Fruit fly (Drosophila melanogaster): ENCODE measurements around the gene CG13066.

CG13066 gene

DNA sequence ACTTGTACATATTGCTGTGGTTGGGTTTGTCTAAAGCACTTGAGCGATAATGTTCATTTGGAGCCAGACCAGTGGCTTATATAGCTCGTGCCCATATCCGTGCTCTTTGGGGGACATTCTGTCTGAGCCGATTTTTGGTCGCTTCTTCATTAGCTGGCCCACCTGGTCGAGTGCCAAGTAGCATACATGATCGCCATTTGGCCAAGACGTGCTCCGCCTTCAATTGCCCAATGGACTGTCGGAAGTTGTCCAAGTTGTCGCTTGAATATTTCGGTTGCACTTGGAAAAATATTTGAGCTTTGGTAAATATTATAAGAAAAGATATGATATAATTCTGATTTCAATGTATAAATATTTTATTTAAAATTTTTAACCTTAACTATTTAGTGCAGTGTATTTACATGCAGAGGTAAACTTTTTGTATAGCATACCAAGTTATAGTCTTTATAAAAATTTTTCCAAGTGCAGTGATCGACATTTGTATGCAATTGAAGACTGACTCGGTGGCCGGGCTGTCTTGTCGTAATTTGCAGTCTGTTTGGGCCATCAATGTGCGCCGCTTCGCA lies 12.7 kb downstream of the CG13066 start, which contains the start of gene CG13047 (continued):
- TF ChIP-seq Neu2 (GFP tag; optimal IDR thresholded peaks at IDR 0.05; ENCODE audit: borderline replicate concordance) (no peak), dmrt99B (tag; optimal IDR thresholded peaks at IDR 0.05) (peak; percentile 44), dpn (GFP tag; optimal IDR thresholded peaks at IDR 0.05) (no peak), Hr51 (GFP tag; optimal IDR thresholded peaks at IDR 0.05) (peak in 1 of 2 experiments; percentile 54)

DNA sequence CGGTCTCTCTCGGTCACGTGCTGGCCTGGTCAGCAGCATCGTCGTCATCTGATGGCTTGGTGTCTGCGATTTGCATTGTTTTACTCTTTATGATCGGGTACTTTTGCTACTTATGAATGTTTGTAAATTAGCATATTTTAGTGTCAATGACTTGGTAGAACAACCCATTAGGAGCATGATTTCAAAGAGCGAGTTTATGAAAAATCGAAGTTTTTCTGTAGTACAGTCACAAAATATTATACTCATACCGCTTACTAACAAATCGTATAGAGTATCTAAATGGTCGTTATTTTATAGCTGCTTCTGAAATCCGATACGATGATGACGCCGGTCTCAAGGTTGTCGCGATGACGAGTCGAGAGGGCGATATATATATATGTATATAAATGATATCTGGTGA lies 13.5 kb downstream of the CG13066 start:
- peak; percentile 22 for TF ChIP-seq sd (tag; optimal IDR thresholded peaks at IDR 0.05)
- TF ChIP-seq CG7786 (GFP tag; optimal IDR thresholded peaks at IDR 0.05) = no peak
- no peak for TF ChIP-seq CG10267 (tag; optimal IDR thresholded peaks at IDR 0.05)
- no peak for TF ChIP-seq CG17361 (GFP tag; IDR thresholded peaks at IDR 0.05)
- peak; percentile 54 for TF ChIP-seq CG13424 (tag; optimal IDR thresholded peaks at IDR 0.05)
- no peak for TF ChIP-seq gro (GFP tag; optimal IDR thresholded peaks at IDR 0.05)
- TF ChIP-seq kay (GFP tag; optimal IDR thresholded peaks at IDR 0.05) = no peak
- TF ChIP-seq CG1647 (GFP tag; optimal IDR thresholded peaks at IDR 0.05) = no peak
- TF ChIP-seq dimm (GFP tag; IDR thresholded peaks at IDR 0.05) = no peak
- TF ChIP-seq unpg (GFP tag; optimal IDR thresholded peaks at IDR 0.05) = peak; percentile 52
- TF ChIP-seq CG1603 (tag; optimal IDR thresholded peaks at IDR 0.05) = no peak
- no peak for TF ChIP-seq vnd (GFP tag; IDR thresholded peaks at IDR 0.05; ENCODE audit: partially characterized antibody)
- no peak for TF ChIP-seq h (optimal IDR thresholded peaks at IDR 0.05)
- TF ChIP-seq tll (GFP tag; optimal IDR thresholded peaks at IDR 0.05) = no peak
- no peak for TF ChIP-seq ap (GFP tag; IDR thresholded peaks at IDR 0.05)
- TF ChIP-seq Dref (GFP tag; IDR thresholded peaks at IDR 0.05) = no peak
- no peak; the same call in 1 of the 2 replicates for TF ChIP-seq CG14014 (GFP tag; IDR thresholded peaks at IDR 0.05)
- no peak for TF ChIP-seq CG15479 (GFP tag; optimal IDR thresholded peaks at IDR 0.05)
- no peak for TF ChIP-seq Taf1 (GFP tag; IDR thresholded peaks at IDR 0.05)
- no peak for TF ChIP-seq CG33213 (GFP tag; optimal IDR thresholded peaks at IDR 0.05)
- peak; percentile 28 for TF ChIP-seq phol (tag; optimal IDR thresholded peaks at IDR 0.05)
- no peak for TF ChIP-seq CG4328 (GFP tag; optimal IDR thresholded peaks at IDR 0.05)
- TF ChIP-seq Eip74EF (GFP tag; optimal IDR thresholded peaks at IDR 0.05) = peak in 1 of 2 experiments; percentile 51
- no peak for TF ChIP-seq nerfin-2 (GFP tag; IDR thresholded peaks at IDR 0.05; ENCODE audit: partially characterized antibody)
- no peak for TF ChIP-seq lab (GFP tag; optimal IDR thresholded peaks at IDR 0.05)
- no peak for TF ChIP-seq CG15011 (GFP tag; optimal IDR thresholded peaks at IDR 0.05)
- TF ChIP-seq CoRest (tag; optimal IDR thresholded peaks at IDR 0.05) = peak; percentile 16
- TF ChIP-seq Hr78 (GFP tag; optimal IDR thresholded peaks at IDR 0.05) = no peak
- no peak for TF ChIP-seq lola (GFP tag; optimal IDR thresholded peaks at IDR 0.05)
- TF ChIP-seq ro (GFP tag; IDR thresholded peaks at IDR 0.05) = no peak
- peak; percentile 45; the same call in 1 of the 3 replicates for TF ChIP-seq so (GFP tag; IDR thresholded peaks at IDR 0.05)
- TF ChIP-seq pros (GFP tag; optimal IDR thresholded peaks at IDR 0.05) = no peak
- no peak for TF ChIP-seq Opbp (GFP tag; IDR thresholded peaks at IDR 0.05; ENCODE audit: partially characterized antibody)
- no peak for TF ChIP-seq eyg (GFP tag; optimal IDR thresholded peaks at IDR 0.05)
- no peak for TF ChIP-seq jigr1 (GFP tag; IDR thresholded peaks at IDR 0.05)
- no peak for TF ChIP-seq ATbp (GFP tag; optimal IDR thresholded peaks at IDR 0.05)
- TF ChIP-seq CG8290 (GFP tag; optimal IDR thresholded peaks at IDR 0.05) = no peak
- peak in 1 of 2 experiments; percentile 46 for TF ChIP-seq CG8290 (tag; optimal IDR thresholded peaks at IDR 0.05)
- no peak for TF ChIP-seq Rx (GFP tag; IDR thresholded peaks at IDR 0.05)
- TF ChIP-seq CG9876 (GFP tag; optimal IDR thresholded peaks at IDR 0.05) = no peak
- no peak for TF ChIP-seq MBD-R2 (GFP tag; IDR thresholded peaks at IDR 0.05)
- TF ChIP-seq schlank (tag; optimal IDR thresholded peaks at IDR 0.05) = no peak
- TF ChIP-seq ken (GFP tag; IDR thresholded peaks at IDR 0.05) = no peak
- TF ChIP-seq Abd-B (GFP tag; optimal IDR thresholded peaks at IDR 0.05) = no peak
